Fruit fly (Drosophila melanogaster) whole organism, adult: ENCODE data around the gene Mcm2.
A peak's percentile ranks its signal among the peaks of the same experiment; 100 is the strongest.

Source experiments
- CG11617 ChIP-seq: fragments of 200-800 bp; sonication (Bioruptor generic); optimal IDR thresholded peaks from 2 replicates; lab custom pipeline; 2017; ENCODE audit warnings: mild to moderate bottlenecking, missing biosample characterization, missing genetic modification reagents, missing genetic modification characterization
- CG12768 ChIP-seq: fragments of 200-800 bp; sonication (Bioruptor generic); optimal IDR thresholded peaks from 2 replicates; lab custom pipeline; 2017; ENCODE audit warnings: missing biosample characterization, missing genetic modification characterization, mild to moderate bottlenecking, moderate library complexity, missing genetic modification reagents
- CG14711 ChIP-seq: fragments of 200-800 bp; sonication (Bioruptor generic); optimal IDR thresholded peaks from 2 replicates; lab custom pipeline; 2018; ENCODE audit warnings: missing biosample characterization, mild to moderate bottlenecking, missing genetic modification characterization, moderate library complexity
- CG1620 ChIP-seq: fragments of 200-800 bp; sonication (Bioruptor generic); optimal IDR thresholded peaks from 2 replicates; lab custom pipeline; 2016; ENCODE audit warnings: missing biosample characterization, missing genetic modification characterization
- CG33017 ChIP-seq: fragments of 200-800 bp; sonication (Bioruptor generic); optimal IDR thresholded peaks from 2 replicates; lab custom pipeline; 2018; ENCODE audit warnings: missing biosample characterization, mild to moderate bottlenecking, missing genetic modification characterization, moderate library complexity
- CG5204 ChIP-seq: fragments of 200-800 bp; sonication (Bioruptor generic); optimal IDR thresholded peaks from 2 replicates; lab custom pipeline; 2016; ENCODE audit warnings: missing biosample characterization, missing genetic modification characterization
- CG7045 ChIP-seq: fragments of 200-800 bp; sonication (Bioruptor generic); optimal IDR thresholded peaks from 2 replicates; lab custom pipeline; 2017; ENCODE audit warnings: missing biosample characterization, mild to moderate bottlenecking, missing genetic modification characterization
- CG7101 ChIP-seq: fragments of 200-800 bp; sonication (Bioruptor generic); optimal IDR thresholded peaks from 2 replicates; lab custom pipeline; 2018; ENCODE audit warnings: missing biosample characterization, mild to moderate bottlenecking, missing genetic modification characterization, moderate library complexity
- Clk ChIP-seq: fragments of 200-800 bp; sonication (Bioruptor generic); optimal IDR thresholded peaks from 2 replicates; lab custom pipeline; 2017; ENCODE audit warnings: missing biosample characterization, missing genetic modification characterization
- Crg-1 ChIP-seq: fragments of 200-800 bp; sonication (Bioruptor generic); optimal IDR thresholded peaks from 2 replicates; lab custom pipeline; 2016; ENCODE audit warnings: missing biosample characterization, missing genetic modification characterization
- Hr96 ChIP-seq: fragments of 200-800 bp; sonication (Bioruptor generic); optimal IDR thresholded peaks from 2 replicates; lab custom pipeline; 2016; ENCODE audit warnings: missing biosample characterization, missing genetic modification characterization
- Mnt ChIP-seq: fragments of 200-800 bp; sonication (Bioruptor generic); optimal IDR thresholded peaks from 2 replicates; lab custom pipeline; 2016; ENCODE audit warnings: missing biosample characterization, mild to moderate bottlenecking, missing genetic modification characterization
- bab1 ChIP-seq: fragments of 200-800 bp; sonication (Bioruptor generic); optimal IDR thresholded peaks from 3 replicates; lab custom pipeline; 2019; ENCODE audit warnings: missing biosample characterization, mild to moderate bottlenecking, missing genetic modification characterization, moderate library complexity
- cic ChIP-seq: fragments of 200-800 bp; sonication (Bioruptor generic); optimal IDR thresholded peaks from 2 replicates; lab custom pipeline; 2017; ENCODE audit warnings: missing biosample characterization, mild to moderate bottlenecking, missing genetic modification characterization, moderate library complexity
- cnc ChIP-seq, 2 experiments: fragments of >200 bp; optimal IDR thresholded peaks; 2 replicates each; lab custom pipeline; 2017
- kay ChIP-seq: fragments of 200-800 bp; sonication (Bioruptor generic); peaks from one replicate; lab custom pipeline; 2016; ENCODE audit warnings: missing biosample characterization, missing genetic modification characterization, borderline replicate concordance
- ovo ChIP-seq: fragments of 200-800 bp; sonication (Bioruptor generic); optimal IDR thresholded peaks from 2 replicates; lab custom pipeline; 2016; ENCODE audit warnings: missing biosample characterization, missing genetic modification characterization
- pad ChIP-seq: fragments of 200-800 bp; sonication (Bioruptor generic); optimal IDR thresholded peaks from 3 replicates; lab custom pipeline; 2017; ENCODE audit warnings: missing biosample characterization, missing genetic modification characterization, mild to moderate bottlenecking, moderate library complexity, missing genetic modification reagents
- tj ChIP-seq: fragments of 200-800 bp; sonication (Bioruptor generic); optimal IDR thresholded peaks from 3 replicates; lab custom pipeline; 2017; ENCODE audit warnings: missing biosample characterization, mild to moderate bottlenecking, missing genetic modification characterization, moderate library complexity
- toe ChIP-seq: fragments of 200-800 bp; sonication (Bioruptor generic); optimal IDR thresholded peaks from 2 replicates; lab custom pipeline; 2016; ENCODE audit warnings: missing biosample characterization, missing genetic modification characterization

The Mcm2 gene

dm6 chr3R:8248138-8248537 is 16.6 kb upstream of the Mcm2 start, which contains the start of gene CG15864:
Gene CG15864 (plus strand): TSS chr3R:8248438.
- TF ChIP-seq Crg-1 (no peak), CG7101 (tag; lab: Kevin White, UChicago) (no peak), pad (GFP tag; lab: Kevin White, UChicago) (no peak), Hr96 (GFP tag; lab: Kevin White, UChicago) (no peak)

dm6 chr3R:8250166-8250733 is 14.5 kb upstream of the Mcm2 start, which contains the start of gene mtg:
Gene mtg (plus strand): TSS chr3R:8250497.
- no peak for TF ChIP-seq CG1620 (GFP tag; lab: Kevin White, UChicago)
- no peak for TF ChIP-seq Hr96 (GFP tag; lab: Kevin White, UChicago)
- TF ChIP-seq Crg-1, result no peak
- no peak for TF ChIP-seq toe (GFP tag; lab: Kevin White, UChicago)
- TF ChIP-seq cic (GFP tag; lab: Kevin White, UChicago), result no peak
- TF ChIP-seq Clk (GFP tag; lab: Kevin White, UChicago), result no peak
- TF ChIP-seq CG11617 (GFP tag; lab: Kevin White, UChicago), result no peak
- TF ChIP-seq CG12768 (GFP tag; lab: Kevin White, UChicago), result no peak

dm6 chr3R:8251532-8251931 is 13.2 kb upstream of the Mcm2 start:
- no peak for TF ChIP-seq CG5204
- TF ChIP-seq CG1620 (GFP tag; lab: Kevin White, UChicago), result no peak
- TF ChIP-seq Clk (GFP tag; lab: Kevin White, UChicago), result no peak
- no peak for TF ChIP-seq toe (GFP tag; lab: Kevin White, UChicago)
- no peak for TF ChIP-seq CG14711 (tag; lab: Kevin White, UChicago)
- no peak for TF ChIP-seq Hr96 (GFP tag; lab: Kevin White, UChicago)
- TF ChIP-seq cnc (optimal IDR thresholded peaks at IDR 0.05; lab: Kevin White, UChicago), result no peak
- TF ChIP-seq pad (GFP tag; lab: Kevin White, UChicago), result no peak
- TF ChIP-seq ovo, result no peak
- TF ChIP-seq Crg-1, result no peak
- no peak for TF ChIP-seq CG7101 (tag; lab: Kevin White, UChicago)
- TF ChIP-seq bab1 (GFP tag; lab: Kevin White, UChicago), result no peak

dm6 chr3R:8254347-8254746 is 10.4 kb upstream of the Mcm2 start:
- TF ChIP-seq Crg-1 (no peak), ovo (no peak), CG12768 (GFP tag; lab: Kevin White, UChicago) (no peak), bab1 (GFP tag; lab: Kevin White, UChicago) (no peak), cnc (optimal IDR thresholded peaks at IDR 0.05; lab: Kevin White, UChicago) (no peak), pad (GFP tag; lab: Kevin White, UChicago) (no peak), Clk (GFP tag; lab: Kevin White, UChicago) (no peak), tj (GFP tag; lab: Kevin White, UChicago) (no peak), kay (GFP tag; lab: Kevin White, UChicago) (no peak), CG5204 (no peak), CG14711 (tag; lab: Kevin White, UChicago) (no peak), CG7045 (no peak), CG33017 (tag; lab: Kevin White, UChicago) (no peak), Mnt (GFP tag; lab: Kevin White, UChicago) (no peak), toe (GFP tag; lab: Kevin White, UChicago) (no peak)

dm6 chr3R:8256040-8256439 is 8.7 kb upstream of the Mcm2 start:
- TF ChIP-seq CG11617 (GFP tag; lab: Kevin White, UChicago) (no peak), kay (GFP tag; lab: Kevin White, UChicago) (no peak), CG1620 (GFP tag; lab: Kevin White, UChicago) (no peak), Hr96 (GFP tag; lab: Kevin White, UChicago) (no peak), tj (GFP tag; lab: Kevin White, UChicago) (no peak), Crg-1 (no peak)

- no peak for TF ChIP-seq CG11617 (GFP tag; lab: Kevin White, UChicago)
- peak; percentile 8 for TF ChIP-seq ovo
- TF ChIP-seq tj (GFP tag; lab: Kevin White, UChicago), result no peak
- TF ChIP-seq Hr96 (GFP tag; lab: Kevin White, UChicago), result no peak
- TF ChIP-seq Mnt (GFP tag; lab: Kevin White, UChicago), result no peak
- TF ChIP-seq CG33017 (tag; lab: Kevin White, UChicago), result peak; percentile 4
- TF ChIP-seq kay (GFP tag; lab: Kevin White, UChicago), result peak; percentile 92
Observed at dm6 chr3R:8261634-8262033, 3.1 kb upstream of the Mcm2 start.

dm6 chr3R:8269740-8270139 is 5.0 kb downstream of the Mcm2 start, which contains the start of gene CG9630:
Gene CG9630 (minus strand): TSS chr3R:8269896.
- peak; percentile 56 for TF ChIP-seq bab1 (GFP tag; lab: Kevin White, UChicago)
- TF ChIP-seq CG7045, result no peak
- TF ChIP-seq CG1620 (GFP tag; lab: Kevin White, UChicago), result no peak
- peak; percentile 4 for TF ChIP-seq CG7101 (tag; lab: Kevin White, UChicago)
- TF ChIP-seq Clk (GFP tag; lab: Kevin White, UChicago), result no peak
- peak; percentile 100 for TF ChIP-seq Mnt (GFP tag; lab: Kevin White, UChicago)
